Worm (Caenorhabditis elegans): ENCODE measurements around the gene K12B6.11.

DNA sequence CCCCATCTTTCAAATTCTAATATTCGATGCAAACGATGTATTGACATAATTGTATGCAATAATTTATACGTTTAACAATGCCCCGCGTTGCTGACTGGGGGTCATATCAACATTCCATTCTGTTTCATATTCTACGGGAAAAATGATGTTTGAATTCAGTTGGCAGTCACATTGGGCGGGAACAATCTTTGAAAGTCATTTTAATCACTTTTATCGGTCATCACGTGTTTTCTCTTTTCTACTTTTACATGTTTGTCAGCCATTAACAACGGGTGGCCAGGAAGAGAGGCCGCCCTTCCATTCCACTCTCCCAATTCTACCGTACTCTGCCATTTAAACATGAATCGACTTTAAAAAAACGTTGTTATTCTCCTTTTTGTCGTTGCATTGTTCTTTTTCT lies 40.0 kb upstream of the K12B6.11 start:
- TF ChIP-seq ceh-24 (tag; optimal IDR thresholded peaks at IDR 0.05) (no peak), ztf-16 (tag; optimal IDR thresholded peaks at IDR 0.05) (no peak)
